Comparison of ENCODE assay signal across 1 fruit fly cellular context in the genomic region with DNA sequence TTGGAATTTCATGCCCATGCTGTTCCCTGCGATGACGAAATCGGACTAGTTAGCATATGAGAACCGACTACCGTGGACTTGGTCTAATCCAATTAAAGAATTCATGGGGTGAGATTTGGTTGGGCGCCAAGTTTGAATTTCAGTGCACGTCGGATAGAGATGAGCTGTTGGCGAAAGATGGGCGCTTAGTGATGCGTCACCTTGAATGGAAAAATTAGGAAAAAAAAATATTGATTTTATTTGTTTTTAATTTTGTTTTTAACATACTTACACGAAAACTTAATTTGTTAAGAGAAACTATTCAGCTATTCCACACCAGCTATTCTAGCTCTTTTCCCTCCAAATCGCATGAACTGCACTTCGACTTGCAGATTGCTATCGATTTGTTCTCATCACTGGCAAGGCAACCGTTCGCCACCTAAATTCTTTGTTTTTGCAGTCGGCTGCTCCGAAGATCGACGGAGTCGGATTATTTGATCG.
TF ChIP-seq lines count a peak whose summit lies in the region.

ninaG (minus strand) TSS at position 51 of the 480 bp plus-strand sequence.
Sptz (plus strand) TSS at position 450 of the 480 bp plus-strand sequence.

TF ChIP-seq in whole organism, embryonic, 481 proteins besides CTCF, POLR2A, EP300 and RAD21 (continued from another document):
- TF ChIP-seq CG7963 (GFP tag; IDR thresholded peaks at IDR 0.05; lab: Robert Waterston, UW; ENCODE audit: partially characterized antibody): no peak
- peak; percentile 94 for TF ChIP-seq CG7786 (GFP tag; optimal IDR thresholded peaks at IDR 0.05; lab: Kevin White, UChicago)
- peak; percentile 74 for TF ChIP-seq Neu2 (GFP tag; optimal IDR thresholded peaks at IDR 0.05; lab: Kevin White, UChicago; ENCODE audit: borderline replicate concordance)
- TF ChIP-seq run (tag; optimal IDR thresholded peaks at IDR 0.05; lab: Kevin White, UChicago): peak; percentile 63
- peak; percentile 89 for TF ChIP-seq grau (tag; optimal IDR thresholded peaks at IDR 0.05; lab: Kevin White, UChicago)
- peak; percentile 90 for TF ChIP-seq CG18619 (GFP tag; optimal IDR thresholded peaks at IDR 0.05; lab: Kevin White, UChicago)
- peak; percentile 94 for TF ChIP-seq CG12942 (GFP tag; optimal IDR thresholded peaks at IDR 0.05; lab: Kevin White, UChicago)
- peak; percentile 94 for TF ChIP-seq Abd-B (GFP tag; optimal IDR thresholded peaks at IDR 0.05; lab: Kevin White, UChicago)
- TF ChIP-seq ssp (GFP tag; IDR thresholded peaks at IDR 0.05; lab: Robert Waterston, UW): peak; percentile 91
- TF ChIP-seq CG17328 (GFP tag; IDR thresholded peaks at IDR 0.05; lab: Robert Waterston, UW): peak; percentile 93
